Worm (Caenorhabditis elegans): ENCODE results near the gene ZK757.2.

The ZK757.2 gene

ce11 chrIII:9891324-9891723 is 12.6 kb upstream of the ZK757.2 start, which contains the start of gene alg-4:
TSS of gene alg-4 (minus strand) at chrIII:9891424.
- TF ChIP-seq fos-1 (tag; optimal IDR thresholded peaks at IDR 0.05) = no peak
- TF ChIP-seq nhr-43 (tag; optimal IDR thresholded peaks at IDR 0.05; ENCODE audit: poor library complexity, severe bottlenecking) = no peak
- no peak for TF ChIP-seq mdl-1 (tag; optimal IDR thresholded peaks at IDR 0.05)
- no peak for TF ChIP-seq ztf-11 (tag; optimal IDR thresholded peaks at IDR 0.05)
- no peak for TF ChIP-seq fkh-10 (GFP tag; optimal IDR thresholded peaks at IDR 0.05)
- TF ChIP-seq egl-27 (tag; optimal IDR thresholded peaks at IDR 0.05) = no peak
- TF ChIP-seq R02D3.7 (tag; optimal IDR thresholded peaks at IDR 0.05) = no peak
- TF ChIP-seq unc-39 (tag; optimal IDR thresholded peaks at IDR 0.05) = no peak
- no peak for TF ChIP-seq tbx-2 (tag; optimal IDR thresholded peaks at IDR 0.05)
- no peak for TF ChIP-seq ceh-16 (tag; optimal IDR thresholded peaks at IDR 0.05)
- no peak for TF ChIP-seq nhr-77 (tag; optimal IDR thresholded peaks at IDR 0.05)
- no peak for TF ChIP-seq nfya-1 (tag; optimal IDR thresholded peaks at IDR 0.05; ENCODE audit: insufficient read depth)
- no peak for TF ChIP-seq elt-2 (tag; optimal IDR thresholded peaks at IDR 0.05)
- TF ChIP-seq ama-1 (optimal IDR thresholded peaks at IDR 0.05) = no peak
- TF ChIP-seq nhr-237 (tag; optimal IDR thresholded peaks at IDR 0.05) = no peak
- no peak for TF ChIP-seq lin-39 (tag; optimal IDR thresholded peaks at IDR 0.05)

ce11 chrIII:9886323-9886722 is 7.6 kb upstream of the ZK757.2 start:
- TF ChIP-seq hmg-11 (tag; optimal IDR thresholded peaks at IDR 0.05) (no peak), ceh-28 (tag; optimal IDR thresholded peaks at IDR 0.05) (no peak), fkh-10 (GFP tag; optimal IDR thresholded peaks at IDR 0.05) (peak; percentile 36), nhr-25 (tag; optimal IDR thresholded peaks at IDR 0.05) (no peak), ZK546.5 (tag; optimal IDR thresholded peaks at IDR 0.05) (no peak), nhr-12 (tag; optimal IDR thresholded peaks at IDR 0.05) (no peak), jun-1 (tag; optimal IDR thresholded peaks at IDR 0.05) (no peak), lsy-12 (tag; optimal IDR thresholded peaks at IDR 0.05) (no peak), ceh-9 (tag; optimal IDR thresholded peaks at IDR 0.05) (no peak)

- TF ChIP-seq egl-5 (tag; optimal IDR thresholded peaks at IDR 0.05) (peak; percentile 32), R02D3.7 (tag; optimal IDR thresholded peaks at IDR 0.05) (no peak)
These were observed 6.9 kb upstream of the ZK757.2 start for ce11 chrIII:9885609-9886008.

- TF ChIP-seq nhr-11 (tag; optimal IDR thresholded peaks at IDR 0.05) (no peak), elt-1 (tag; optimal IDR thresholded peaks at IDR 0.05) (no peak), nhr-12 (tag; optimal IDR thresholded peaks at IDR 0.05) (no peak), egl-5 (tag; optimal IDR thresholded peaks at IDR 0.05) (no peak)
These were observed 1.8 kb downstream of the ZK757.2 start, which contains the start of gene ZK757.10 for ce11 chrIII:9876951-9877350. TSS of gene ZK757.10 (plus strand) at chrIII:9877251.

- TF ChIP-seq unc-62 (GFP tag; optimal IDR thresholded peaks at IDR 0.05) (no peak), nfya-1 (tag; optimal IDR thresholded peaks at IDR 0.05; ENCODE audit: insufficient read depth) (peak; percentile 85)
These were observed 4.2 kb downstream of the ZK757.2 start for ce11 chrIII:9874515-9874914.

- TF ChIP-seq lin-15B (tag; optimal IDR thresholded peaks at IDR 0.05) (no peak), ceh-16 (tag; optimal IDR thresholded peaks at IDR 0.05) (no peak), R02D3.7 (tag; optimal IDR thresholded peaks at IDR 0.05) (no peak), ztf-4 (tag; optimal IDR thresholded peaks at IDR 0.05) (no peak), egl-27 (tag; optimal IDR thresholded peaks at IDR 0.05) (no peak), unc-62 (GFP tag; optimal IDR thresholded peaks at IDR 0.05) (no peak), aly-2 (tag; optimal IDR thresholded peaks at IDR 0.05) (no peak), mml-1 (tag; optimal IDR thresholded peaks at IDR 0.05) (no peak), nhr-11 (tag; optimal IDR thresholded peaks at IDR 0.05) (no peak), nhr-23 (tag; optimal IDR thresholded peaks at IDR 0.05) (no peak), hmg-11 (tag; optimal IDR thresholded peaks at IDR 0.05) (no peak), sea-2 (GFP tag; optimal IDR thresholded peaks at IDR 0.05) (no peak), egl-5 (tag; optimal IDR thresholded peaks at IDR 0.05) (no peak), jun-1 (tag; optimal IDR thresholded peaks at IDR 0.05) (no peak), pqm-1 (tag; optimal IDR thresholded peaks at IDR 0.05) (no peak), elt-1 (tag; optimal IDR thresholded peaks at IDR 0.05) (no peak), lsy-12 (tag; optimal IDR thresholded peaks at IDR 0.05) (no peak), skn-1 (tag; optimal IDR thresholded peaks at IDR 0.05) (no peak), zag-1 (tag; optimal IDR thresholded peaks at IDR 0.05) (no peak), elt-2 (tag; optimal IDR thresholded peaks at IDR 0.05) (no peak)
These were observed 7.7 kb downstream of the ZK757.2 start, which contains the start of gene ZK757.1 for ce11 chrIII:9871032-9871431. TSS of gene ZK757.1 (minus strand) at chrIII:9871132.

Data from whole organism, L3 larva.